Fruit fly (Drosophila melanogaster): Measurements from ENCODE around the gene CG7920.

DNA sequence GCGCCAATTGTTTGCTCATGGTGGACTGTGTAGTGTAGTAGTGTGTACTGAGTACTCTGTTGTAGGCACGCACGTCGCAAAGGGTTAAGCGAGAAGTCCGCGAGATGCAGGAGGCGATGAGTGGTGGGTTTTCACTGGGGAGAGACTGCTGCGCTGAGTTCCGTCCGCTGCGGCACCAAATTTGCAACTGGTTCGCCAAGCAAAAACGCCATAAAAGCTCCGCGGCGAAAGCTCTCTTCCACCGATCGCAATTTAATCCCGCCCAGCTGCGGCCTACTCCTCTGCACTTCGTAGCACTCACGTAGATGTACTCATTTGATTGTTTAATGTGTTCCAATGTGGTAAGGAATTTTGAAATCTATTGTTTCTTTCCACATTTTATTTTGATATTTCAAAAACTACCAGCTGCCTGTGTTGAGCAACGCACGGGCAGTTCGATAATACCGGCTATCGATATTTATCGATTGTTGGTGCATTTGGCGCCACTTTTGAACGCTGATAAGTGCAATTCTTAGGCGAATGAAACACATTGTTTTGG is at the start of gene CG7920:
- TF ChIP-seq OdsH (GFP tag; optimal IDR thresholded peaks at IDR 0.05) (peak; percentile 19), psq (GFP tag; optimal IDR thresholded peaks at IDR 0.05) (no peak)

Measured in whole organism, wandering third instar larva.